Fruit fly (Drosophila melanogaster): Measurements from ENCODE around the gene Sf3b2.

Gene Sf3b2

dm6 chr2L:3001953-3002352 lies 27.0 kb downstream of the Sf3b2 start:
- TF ChIP-seq CG12605 (GFP tag; IDR thresholded peaks at IDR 0.05), result peak; percentile 39; the same call in 1 of the 2 replicates
- no peak for TF ChIP-seq CG10348 (GFP tag; IDR thresholded peaks at IDR 0.05)
- peak; percentile 69 for TF ChIP-seq CG8301 (tag; optimal IDR thresholded peaks at IDR 0.05)
- peak; percentile 3 for TF ChIP-seq CG9948 (tag; optimal IDR thresholded peaks at IDR 0.05)
- TF ChIP-seq Ets98B (GFP tag; IDR thresholded peaks at IDR 0.05), result peak; percentile 53; the same call in 1 of the 2 replicates
- peak; percentile 17; the same call in 1 of the 2 replicates for TF ChIP-seq CG32121 (GFP tag; IDR thresholded peaks at IDR 0.05)
- TF ChIP-seq EcR (GFP tag; optimal IDR thresholded peaks at IDR 0.05), result no peak
- no peak for TF ChIP-seq CG14655 (GFP tag; optimal IDR thresholded peaks at IDR 0.05)
- TF ChIP-seq CG4496 (GFP tag; IDR thresholded peaks at IDR 0.05), result 0 out of 3 replicates have a peak, but pooled peaks have one; percentile 47

dm6 chr2L:3000517-3000934 lies 28.4 kb downstream of the Sf3b2 start:
- TF ChIP-seq CG13204 (GFP tag; optimal IDR thresholded peaks at IDR 0.05) (peak; percentile 50), EcR (GFP tag; optimal IDR thresholded peaks at IDR 0.05) (no peak), CG12605 (GFP tag; IDR thresholded peaks at IDR 0.05) (peak; percentile 51; the same call in 1 of the 2 replicates), gl (tag; optimal IDR thresholded peaks at IDR 0.05) (no peak), CG32121 (GFP tag; IDR thresholded peaks at IDR 0.05) (no peak)

dm6 chr2L:2999609-3000008 lies 29.4 kb downstream of the Sf3b2 start:
- TF ChIP-seq EcR (GFP tag; optimal IDR thresholded peaks at IDR 0.05) (no peak), CG4496 (GFP tag; IDR thresholded peaks at IDR 0.05) (0 out of 3 replicates have a peak, but pooled peaks have one; percentile 30), CG34367 (tag; optimal IDR thresholded peaks at IDR 0.05) (no peak), CG17806 (tag; optimal IDR thresholded peaks at IDR 0.05) (no peak), CG10348 (GFP tag; IDR thresholded peaks at IDR 0.05) (no peak), CG15710 (tag; optimal IDR thresholded peaks at IDR 0.05) (no peak)

- TF ChIP-seq CG12605 (GFP tag; IDR thresholded peaks at IDR 0.05) (0 out of 2 replicates have a peak, but pooled peaks have one; percentile 11), EcR (GFP tag; optimal IDR thresholded peaks at IDR 0.05) (peak; percentile 3), CG15710 (tag; optimal IDR thresholded peaks at IDR 0.05) (no peak), D1 (tag; optimal IDR thresholded peaks at IDR 0.05) (no peak)
Observed at dm6 chr2L:2999113-2999512, 29.9 kb downstream of the Sf3b2 start, which contains the start of gene Ccdc85. TSS of gene Ccdc85 (plus strand) at chr2L:2999286.

dm6 chr2L:2993702-2994101 lies 35.3 kb downstream of the Sf3b2 start:
- TF ChIP-seq CG4496 (GFP tag; IDR thresholded peaks at IDR 0.05), result no peak
- TF ChIP-seq Ets98B (GFP tag; IDR thresholded peaks at IDR 0.05), result no peak
- 0 out of 3 replicates have a peak, but pooled peaks have one; percentile 22 for TF ChIP-seq fd96Ca (GFP tag; IDR thresholded peaks at IDR 0.05)
- no peak for TF ChIP-seq CG8301 (tag; optimal IDR thresholded peaks at IDR 0.05)
- TF ChIP-seq CG10348 (GFP tag; IDR thresholded peaks at IDR 0.05), result no peak
- no peak for TF ChIP-seq Pif1B (GFP tag; optimal IDR thresholded peaks at IDR 0.05)
- TF ChIP-seq CG32121 (GFP tag; IDR thresholded peaks at IDR 0.05), result peak; percentile 21; the same call in 1 of the 2 replicates
- no peak for TF ChIP-seq gl (tag; optimal IDR thresholded peaks at IDR 0.05)
- no peak for TF ChIP-seq D1 (tag; optimal IDR thresholded peaks at IDR 0.05)

- TF ChIP-seq CG8159 (tag; optimal IDR thresholded peaks at IDR 0.05), result no peak
- no peak for TF ChIP-seq CG15710 (tag; optimal IDR thresholded peaks at IDR 0.05)
- no peak for TF ChIP-seq CG32121 (GFP tag; IDR thresholded peaks at IDR 0.05)
- no peak for TF ChIP-seq CG14655 (GFP tag; optimal IDR thresholded peaks at IDR 0.05)
Observed at dm6 chr2L:2993236-2993635, 35.7 kb downstream of the Sf3b2 start.

- TF ChIP-seq Pif1A (GFP tag; optimal IDR thresholded peaks at IDR 0.05) (no peak), D1 (tag; optimal IDR thresholded peaks at IDR 0.05) (no peak), Pif1B (GFP tag; optimal IDR thresholded peaks at IDR 0.05) (no peak), CG12605 (GFP tag; IDR thresholded peaks at IDR 0.05) (no peak), CG8159 (tag; optimal IDR thresholded peaks at IDR 0.05) (no peak), CG32121 (GFP tag; IDR thresholded peaks at IDR 0.05) (no peak)
Observed at dm6 chr2L:2992664-2993174, 36.2 kb downstream of the Sf3b2 start, which contains the start of the genes okr and CG3558. TSS of gene okr (minus strand) at chr2L:2992759. TSS of gene CG3558 (plus strand) at chr2L:2992870.

- peak; percentile 34 for TF ChIP-seq gl (tag; optimal IDR thresholded peaks at IDR 0.05)
- peak; percentile 64; the same call in 1 of the 2 replicates for TF ChIP-seq Ets98B (GFP tag; IDR thresholded peaks at IDR 0.05)
- TF ChIP-seq Pif1B (GFP tag; optimal IDR thresholded peaks at IDR 0.05), result no peak
- no peak for TF ChIP-seq CG8301 (tag; optimal IDR thresholded peaks at IDR 0.05)
- peak; percentile 79 for TF ChIP-seq Snoo (tag; optimal IDR thresholded peaks at IDR 0.05)
- peak; percentile 80 for TF ChIP-seq CG15710 (tag; optimal IDR thresholded peaks at IDR 0.05)
- peak; percentile 77 for TF ChIP-seq fd96Ca (GFP tag; IDR thresholded peaks at IDR 0.05)
- peak; percentile 55; the same call in 1 of the 2 replicates for TF ChIP-seq rn (GFP tag; IDR thresholded peaks at IDR 0.05)
- TF ChIP-seq D1 (tag; optimal IDR thresholded peaks at IDR 0.05), result no peak
- TF ChIP-seq CG9948 (tag; optimal IDR thresholded peaks at IDR 0.05), result peak; percentile 84
- TF ChIP-seq CG10348 (GFP tag; IDR thresholded peaks at IDR 0.05), result no peak
- no peak for TF ChIP-seq CG13204 (GFP tag; optimal IDR thresholded peaks at IDR 0.05)
- peak; percentile 71 for TF ChIP-seq CG12605 (GFP tag; IDR thresholded peaks at IDR 0.05)
- TF ChIP-seq EcR (GFP tag; optimal IDR thresholded peaks at IDR 0.05), result no peak
- TF ChIP-seq CG32121 (GFP tag; IDR thresholded peaks at IDR 0.05), result peak; percentile 76
- peak; percentile 72 for TF ChIP-seq CG34367 (tag; optimal IDR thresholded peaks at IDR 0.05)
- peak; percentile 85 for TF ChIP-seq CG8159 (tag; optimal IDR thresholded peaks at IDR 0.05)
- TF ChIP-seq CG17806 (tag; optimal IDR thresholded peaks at IDR 0.05), result peak; percentile 75
- TF ChIP-seq CG14655 (GFP tag; optimal IDR thresholded peaks at IDR 0.05), result no peak
- peak; percentile 90 for TF ChIP-seq CG4496 (GFP tag; IDR thresholded peaks at IDR 0.05)
- TF ChIP-seq Pif1A (GFP tag; optimal IDR thresholded peaks at IDR 0.05), result no peak
Observed at dm6 chr2L:2987681-2988381, 41.1 kb downstream of the Sf3b2 start, which contains the start of the genes Chd1 and Bem46. TSS of gene Chd1 (minus strand) at chr2L:2987723. TSS of gene Bem46 (plus strand) at chr2L:2988116.

All from whole organism, pupa.